Worm (Caenorhabditis elegans): Measurements from ENCODE around the gene T02B11.3.
"Not testable (repeated sequence)": the region's sequence is repeated elsewhere in the genome, so short reads cannot be mapped to it uniquely, and the experiment has no call there.

Gene T02B11.3

ce11 chrV:852184-852583 lies 14.4 kb downstream of the T02B11.3 start, which contains the start of gene K09C6.3:
TSS of gene K09C6.3 (plus strand) at chrV:852484.
- TF ChIP-seq unc-62 (GFP tag; optimal IDR thresholded peaks at IDR 0.05): no peak
- no peak for TF ChIP-seq flh-1 (GFP tag; optimal IDR thresholded peaks at IDR 0.05)
- TF ChIP-seq hlh-1 (tag; optimal IDR thresholded peaks at IDR 0.05): no peak
- TF ChIP-seq ceh-83 (GFP tag; optimal IDR thresholded peaks at IDR 0.05): no peak
- no peak for TF ChIP-seq lsy-2 (tag; optimal IDR thresholded peaks at IDR 0.05)
- no peak for TF ChIP-seq nhr-2 (tag; optimal IDR thresholded peaks at IDR 0.05)
- no peak for TF ChIP-seq bed-3 (GFP tag; optimal IDR thresholded peaks at IDR 0.05)
- no peak for TF ChIP-seq unc-39 (tag; optimal IDR thresholded peaks at IDR 0.05)
- TF ChIP-seq nhr-28 (tag; optimal IDR thresholded peaks at IDR 0.05): no peak
- no peak for TF ChIP-seq M03D4.4 (tag; optimal IDR thresholded peaks at IDR 0.05)
- no peak for TF ChIP-seq ceh-39 (tag; optimal IDR thresholded peaks at IDR 0.05)
- no peak for TF ChIP-seq mls-2 (tag; optimal IDR thresholded peaks at IDR 0.05)
- TF ChIP-seq mab-5 (tag; optimal IDR thresholded peaks at IDR 0.05): no peak
- TF ChIP-seq zip-8 (tag; optimal IDR thresholded peaks at IDR 0.05): no peak

ce11 chrV:849512-849911 lies 17.1 kb downstream of the T02B11.3 start, which contains the start of gene srbc-12:
TSS of gene srbc-12 (plus strand) at chrV:849812.
- TF ChIP-seq drap-1 (GFP tag; optimal IDR thresholded peaks at IDR 0.05) (no peak), snpc-4 (tag; optimal IDR thresholded peaks at IDR 0.05) (no peak), nhr-76 (tag; optimal IDR thresholded peaks at IDR 0.05) (no peak), nhr-2 (tag; optimal IDR thresholded peaks at IDR 0.05) (no peak), mab-5 (tag; optimal IDR thresholded peaks at IDR 0.05) (no peak), ces-1 (GFP tag; optimal IDR thresholded peaks at IDR 0.05) (no peak), sem-2 (GFP tag; optimal IDR thresholded peaks at IDR 0.05) (no peak), elt-1 (tag; optimal IDR thresholded peaks at IDR 0.05; ENCODE audit: borderline replicate concordance, insufficient read depth) (no peak), ceh-39 (tag; optimal IDR thresholded peaks at IDR 0.05) (no peak), pha-4 (tag; optimal IDR thresholded peaks at IDR 0.05) (no peak), mls-2 (tag; optimal IDR thresholded peaks at IDR 0.05) (no peak), nhr-28 (tag; optimal IDR thresholded peaks at IDR 0.05) (no peak), blmp-1 (tag; optimal IDR thresholded peaks at IDR 0.05) (no peak)

- TF ChIP-seq ceh-83 (GFP tag; optimal IDR thresholded peaks at IDR 0.05) (no peak), ztf-11 (tag; optimal IDR thresholded peaks at IDR 0.05) (no peak), ces-1 (GFP tag; optimal IDR thresholded peaks at IDR 0.05) (no peak), ceh-39 (tag; optimal IDR thresholded peaks at IDR 0.05) (no peak), sem-2 (GFP tag; optimal IDR thresholded peaks at IDR 0.05) (no peak), mep-1 (tag; optimal IDR thresholded peaks at IDR 0.05) (no peak), tbx-8 (GFP tag; optimal IDR thresholded peaks at IDR 0.05) (no peak), sptf-1 (tag; optimal IDR thresholded peaks at IDR 0.05) (no peak)
These were observed 17.6 kb downstream of the T02B11.3 start for ce11 chrV:849042-849441.

ce11 chrV:847521-847920 lies 19.1 kb downstream of the T02B11.3 start, which contains the start of gene srbc-13:
TSS of gene srbc-13 (plus strand) at chrV:847821.
- no peak for TF ChIP-seq ztf-11 (tag; optimal IDR thresholded peaks at IDR 0.05)
- no peak for TF ChIP-seq nhr-237 (tag; optimal IDR thresholded peaks at IDR 0.05)
- TF ChIP-seq unc-62 (GFP tag; optimal IDR thresholded peaks at IDR 0.05): no peak
- TF ChIP-seq flh-1 (GFP tag; optimal IDR thresholded peaks at IDR 0.05): no peak
- no peak for TF ChIP-seq ceh-43 (GFP tag; optimal IDR thresholded peaks at IDR 0.05)
- TF ChIP-seq ham-2 (GFP tag; optimal IDR thresholded peaks at IDR 0.05): no peak
- TF ChIP-seq mls-2 (tag; optimal IDR thresholded peaks at IDR 0.05): no peak
- no peak for TF ChIP-seq blmp-1 (tag; optimal IDR thresholded peaks at IDR 0.05)
- TF ChIP-seq nhr-28 (tag; optimal IDR thresholded peaks at IDR 0.05): no peak
- no peak for TF ChIP-seq snpc-4 (tag; optimal IDR thresholded peaks at IDR 0.05)
- TF ChIP-seq M03D4.4 (tag; optimal IDR thresholded peaks at IDR 0.05): no peak
- TF ChIP-seq ceh-83 (GFP tag; optimal IDR thresholded peaks at IDR 0.05): no peak
- no peak for TF ChIP-seq mab-5 (tag; optimal IDR thresholded peaks at IDR 0.05)
- no peak for TF ChIP-seq lin-13 (tag; optimal IDR thresholded peaks at IDR 0.05)
- TF ChIP-seq ces-1 (GFP tag; optimal IDR thresholded peaks at IDR 0.05): no peak

ce11 chrV:843118-843517 lies 23.5 kb downstream of the T02B11.3 start, which contains the start of gene K09C6.8:
TSS of gene K09C6.8 (minus strand) at chrV:843218.
- not testable (repeated sequence) for TF ChIP-seq drap-1 (GFP tag; optimal IDR thresholded peaks at IDR 0.05); cnd-1 (tag; optimal IDR thresholded peaks at IDR 0.05); sptf-1 (tag; optimal IDR thresholded peaks at IDR 0.05)
